Fruit fly (Drosophila melanogaster): ENCODE measurements around the gene CG17298.

The CG17298 gene

DNA sequence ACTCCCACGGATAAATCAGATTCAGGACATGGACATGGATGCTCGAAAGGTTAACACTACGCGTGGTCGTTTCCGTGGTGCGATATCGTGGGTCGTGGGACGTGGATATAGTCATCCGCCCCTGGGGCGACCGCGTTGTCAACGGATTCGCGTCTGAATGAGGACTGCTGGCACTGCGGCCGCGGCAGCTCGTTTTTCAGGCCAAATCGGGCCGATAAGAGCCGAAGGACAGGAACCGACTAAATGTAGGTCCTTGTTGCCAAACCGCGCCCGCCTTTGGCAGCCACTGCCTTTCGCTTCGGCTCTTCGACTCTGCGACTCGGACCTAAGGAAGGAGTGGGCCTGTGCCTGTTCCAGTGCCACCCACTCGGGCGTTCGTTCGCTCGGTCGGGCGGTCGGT is 10.8 kb downstream of the CG17298 start, which contains the start of gene SIFaR:
Gene SIFaR, minus strand, starts transcription at position 166 of the 400 bp plus-strand sequence.
- TF ChIP-seq pan (optimal IDR thresholded peaks at IDR 0.05) = no peak
- TF ChIP-seq Hnf4 (GFP tag; optimal IDR thresholded peaks at IDR 0.05) = no peak
- no peak for TF ChIP-seq tai (GFP tag; optimal IDR thresholded peaks at IDR 0.05)
- TF ChIP-seq Rel (GFP tag; optimal IDR thresholded peaks at IDR 0.05) = no peak
- no peak for TF ChIP-seq Rel (tag; optimal IDR thresholded peaks at IDR 0.05)
- TF ChIP-seq Abd-B (GFP tag; optimal IDR thresholded peaks at IDR 0.05) = no peak
- TF ChIP-seq Myc (optimal IDR thresholded peaks at IDR 0.05) = no peak
- TF ChIP-seq HLH106 (tag; optimal IDR thresholded peaks at IDR 0.05) = no peak
- no peak for TF ChIP-seq N (GFP tag; optimal IDR thresholded peaks at IDR 0.05)
- no peak for TF ChIP-seq foxo (GFP tag; optimal IDR thresholded peaks at IDR 0.05)
- TF ChIP-seq Mio (GFP tag; optimal IDR thresholded peaks at IDR 0.05) = no peak
- no peak for TF ChIP-seq Hr78 (GFP tag; optimal IDR thresholded peaks at IDR 0.05)
- TF ChIP-seq br (GFP tag; optimal IDR thresholded peaks at IDR 0.05) = no peak
- TF ChIP-seq h (GFP tag; optimal IDR thresholded peaks at IDR 0.05) = no peak
- no peak for TF ChIP-seq CG32264 (GFP tag; optimal IDR thresholded peaks at IDR 0.05)
- no peak for TF ChIP-seq sage (GFP tag; optimal IDR thresholded peaks at IDR 0.05)
- no peak for TF ChIP-seq CG9705 (GFP tag; optimal IDR thresholded peaks at IDR 0.05)
- TF ChIP-seq rgr (GFP tag; optimal IDR thresholded peaks at IDR 0.05) = no peak
- no peak for TF ChIP-seq Vsx2 (GFP tag; optimal IDR thresholded peaks at IDR 0.05; ENCODE audit: partially characterized antibody)
- no peak for TF ChIP-seq GATAd (GFP tag; optimal IDR thresholded peaks at IDR 0.05)
- no peak for TF ChIP-seq CrebA (GFP tag; optimal IDR thresholded peaks at IDR 0.05; ENCODE audit: borderline replicate concordance)

DNA sequence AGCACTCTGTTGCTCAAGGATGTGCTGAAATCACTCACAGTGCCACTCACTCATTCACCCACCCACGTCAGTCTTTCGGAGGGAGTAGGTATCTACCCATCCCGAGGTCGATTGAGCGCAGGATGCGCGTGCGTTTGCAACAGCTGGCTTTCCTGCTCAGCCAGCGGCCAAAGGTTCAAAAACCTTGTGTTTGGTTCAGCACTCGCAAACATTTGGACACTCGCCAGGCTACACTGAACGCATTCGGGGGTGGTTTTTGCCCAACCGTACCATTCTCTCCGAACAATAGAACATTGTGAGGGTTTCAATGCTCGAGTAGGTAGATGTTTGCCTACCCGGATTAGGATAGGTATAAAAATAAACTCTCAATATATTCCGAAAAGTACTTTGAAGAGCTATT is 12.0 kb downstream of the CG17298 start:
- TF ChIP-seq fru (GFP tag; optimal IDR thresholded peaks at IDR 0.05) (no peak), CG32264 (GFP tag; optimal IDR thresholded peaks at IDR 0.05) (no peak)

DNA sequence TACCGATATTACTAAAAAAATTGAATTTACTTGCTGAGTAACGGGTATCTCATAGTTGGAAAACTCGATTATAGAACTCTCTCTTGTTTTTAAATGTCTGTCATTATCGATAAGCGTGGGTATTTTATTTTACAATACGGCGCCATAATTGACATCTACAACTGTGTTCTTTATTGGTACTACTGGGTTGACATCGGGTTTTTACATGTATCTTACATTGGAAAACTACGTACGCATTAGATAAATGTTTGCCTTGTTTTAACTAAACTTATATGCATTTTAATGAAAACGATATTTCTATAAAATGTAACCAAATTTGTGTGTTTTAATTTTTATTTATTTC is 12.7 kb downstream of the CG17298 start:
- no peak for TF ChIP-seq woc (GFP tag; optimal IDR thresholded peaks at IDR 0.05)
- TF ChIP-seq psq (GFP tag; optimal IDR thresholded peaks at IDR 0.05) = no peak
- no peak for TF ChIP-seq br (GFP tag; optimal IDR thresholded peaks at IDR 0.05)
- peak; percentile 41 for TF ChIP-seq Myc (optimal IDR thresholded peaks at IDR 0.05)

DNA sequence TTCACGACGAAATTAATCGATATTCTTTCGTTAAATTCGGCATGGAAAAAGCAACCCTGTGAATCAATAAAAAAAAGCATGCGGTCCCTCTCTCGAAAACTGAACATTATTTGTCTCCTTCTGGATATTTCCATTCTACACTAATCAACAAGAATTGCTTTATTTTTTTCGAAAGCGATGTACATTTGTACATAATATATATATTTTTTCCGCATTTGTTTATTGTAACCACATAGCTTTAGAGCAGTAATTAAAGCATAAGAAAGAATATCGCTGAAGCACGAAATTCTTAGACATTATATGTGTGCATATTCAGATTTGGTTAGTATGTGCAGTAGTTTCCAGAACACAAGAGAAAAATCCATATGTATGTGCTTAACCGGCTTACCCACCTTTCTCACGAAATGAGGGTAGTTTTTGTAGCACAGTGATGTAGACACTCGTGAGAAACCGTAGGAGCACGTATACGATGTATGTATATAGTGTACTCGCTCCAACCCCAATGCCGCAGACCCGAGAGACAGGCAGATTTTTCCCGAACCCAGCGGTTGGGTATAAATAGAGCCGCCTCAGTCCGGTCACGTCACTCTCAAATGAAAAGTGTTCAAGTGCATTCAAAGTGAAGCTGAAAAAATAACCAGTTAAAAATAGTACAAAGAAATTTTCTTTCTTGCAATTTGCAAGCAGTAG is 13.2 kb downstream of the CG17298 start:
- peak; percentile 86 for TF ChIP-seq sage (GFP tag; optimal IDR thresholded peaks at IDR 0.05)
- peak; percentile 91 for TF ChIP-seq rgr (GFP tag; optimal IDR thresholded peaks at IDR 0.05)
- peak; percentile 62 for TF ChIP-seq Hnf4 (GFP tag; optimal IDR thresholded peaks at IDR 0.05)
- TF ChIP-seq HLH106 (tag; optimal IDR thresholded peaks at IDR 0.05) = peak; percentile 92
- peak; percentile 82 for TF ChIP-seq br (GFP tag; optimal IDR thresholded peaks at IDR 0.05)
- TF ChIP-seq h (GFP tag; optimal IDR thresholded peaks at IDR 0.05) = peak; percentile 94
- peak; percentile 74 for TF ChIP-seq CG9705 (GFP tag; optimal IDR thresholded peaks at IDR 0.05)
- TF ChIP-seq psq (GFP tag; optimal IDR thresholded peaks at IDR 0.05) = peak; percentile 82
- no peak for TF ChIP-seq Dfd (GFP tag; optimal IDR thresholded peaks at IDR 0.05)
- peak; percentile 75 for TF ChIP-seq sv (GFP tag; optimal IDR thresholded peaks at IDR 0.05)
- TF ChIP-seq Mio (GFP tag; optimal IDR thresholded peaks at IDR 0.05) = peak; percentile 51
- no peak for TF ChIP-seq lola (GFP tag; optimal IDR thresholded peaks at IDR 0.05)
- peak; percentile 65 for TF ChIP-seq CG32264 (GFP tag; optimal IDR thresholded peaks at IDR 0.05)
- no peak for TF ChIP-seq usp (GFP tag; optimal IDR thresholded peaks at IDR 0.05)
- peak; percentile 89 for TF ChIP-seq ey (GFP tag; optimal IDR thresholded peaks at IDR 0.05)
- TF ChIP-seq brk (GFP tag; optimal IDR thresholded peaks at IDR 0.05) = peak; percentile 85
- TF ChIP-seq N (GFP tag; optimal IDR thresholded peaks at IDR 0.05) = no peak
- TF ChIP-seq foxo (GFP tag; optimal IDR thresholded peaks at IDR 0.05) = peak; percentile 59 to 83
- peak; percentile 84 for TF ChIP-seq fru (GFP tag; optimal IDR thresholded peaks at IDR 0.05)
- TF ChIP-seq dl (GFP tag; optimal IDR thresholded peaks at IDR 0.05; ENCODE audit: insufficient read depth in 1 of 2, partially characterized antibody in 2 of 2) = peak; percentile 38 to 47
- no peak for TF ChIP-seq pan (optimal IDR thresholded peaks at IDR 0.05)
- peak; percentile 72 for TF ChIP-seq CrebA (GFP tag; optimal IDR thresholded peaks at IDR 0.05; ENCODE audit: borderline replicate concordance)
- TF ChIP-seq woc (GFP tag; optimal IDR thresholded peaks at IDR 0.05) = peak; percentile 90
- TF ChIP-seq Jra (GFP tag; optimal IDR thresholded peaks at IDR 0.05) = peak; percentile 3
- peak; percentile 94 for TF ChIP-seq Sp1 (GFP tag; optimal IDR thresholded peaks at IDR 0.05)
- TF ChIP-seq Hr78 (GFP tag; optimal IDR thresholded peaks at IDR 0.05) = no peak
- peak; percentile 24 for TF ChIP-seq Myc (optimal IDR thresholded peaks at IDR 0.05)
- TF ChIP-seq Rel (GFP tag; optimal IDR thresholded peaks at IDR 0.05) = peak; percentile 59
- TF ChIP-seq Rel (tag; optimal IDR thresholded peaks at IDR 0.05) = peak; percentile 52
- peak; percentile 93 for TF ChIP-seq Hr83 (GFP tag; optimal IDR thresholded peaks at IDR 0.05; ENCODE audit: poor library complexity, severe bottlenecking)
- TF ChIP-seq dmrt93B (GFP tag; optimal IDR thresholded peaks at IDR 0.05) = peak; percentile 83
- peak; percentile 53 for TF ChIP-seq tai (GFP tag; optimal IDR thresholded peaks at IDR 0.05)
- peak; percentile 62 for TF ChIP-seq jim (GFP tag; optimal IDR thresholded peaks at IDR 0.05)
- no peak for TF ChIP-seq Abd-B (GFP tag; optimal IDR thresholded peaks at IDR 0.05)
- peak; percentile 89 for TF ChIP-seq OdsH (GFP tag; optimal IDR thresholded peaks at IDR 0.05)
- no peak for TF ChIP-seq GATAd (GFP tag; optimal IDR thresholded peaks at IDR 0.05)
- peak; percentile 57 for TF ChIP-seq Dif (GFP tag; optimal IDR thresholded peaks at IDR 0.05; ENCODE audit: partially characterized antibody)
- TF ChIP-seq Vsx2 (GFP tag; optimal IDR thresholded peaks at IDR 0.05; ENCODE audit: partially characterized antibody) = peak; percentile 47
- peak; percentile 9 for TF ChIP-seq dsf (GFP tag; optimal IDR thresholded peaks at IDR 0.05; ENCODE audit: borderline replicate concordance)

Measured in whole organism, wandering third instar larva.